Fruit fly (Drosophila melanogaster): Measurements from ENCODE around the gene CG32603.

The CG32603 gene

dm6 chrX:14214505-14215449, 30.4 kb downstream of the CG32603 start (continued):
- TF ChIP-seq Hr38 (GFP tag; optimal IDR thresholded peaks at IDR 0.05) (no peak), eg (GFP tag; IDR thresholded peaks at IDR 0.05) (peak; percentile 84), Gug (GFP tag; IDR thresholded peaks at IDR 0.05) (peak; percentile 80), dac (GFP tag; optimal IDR thresholded peaks at IDR 0.05) (peak; percentile 69), Met (GFP tag; optimal IDR thresholded peaks at IDR 0.05) (peak; percentile 15), CG6163 (GFP tag; IDR thresholded peaks at IDR 0.05) (peak; percentile 80), Eip78C (GFP tag) (peak; percentile 86), spab (GFP tag; optimal IDR thresholded peaks at IDR 0.05) (peak; percentile 65), vri (GFP tag; optimal IDR thresholded peaks at IDR 0.05) (no peak), CG31627 (GFP tag; optimal IDR thresholded peaks at IDR 0.05) (no peak), fkh (GFP tag; optimal IDR thresholded peaks at IDR 0.05) (no peak), esn (GFP tag; optimal IDR thresholded peaks at IDR 0.05) (no peak), Ets21C (GFP tag; optimal IDR thresholded peaks at IDR 0.05) (no peak), CG6792 (GFP tag; optimal IDR thresholded peaks at IDR 0.05) (peak; percentile 13), Sox14 (GFP tag; optimal IDR thresholded peaks at IDR 0.05) (peak; percentile 39), CG10631 (GFP tag; optimal IDR thresholded peaks at IDR 0.05) (peak; percentile 73), Blimp-1 (GFP tag; optimal IDR thresholded peaks at IDR 0.05) (no peak), lz (GFP tag; optimal IDR thresholded peaks at IDR 0.05) (peak; percentile 2), CG8319 (GFP tag; optimal IDR thresholded peaks at IDR 0.05) (no peak), acj6 (GFP tag; optimal IDR thresholded peaks at IDR 0.05) (peak; percentile 69), svp (GFP tag) (no peak), CG3919 (GFP tag; optimal IDR thresholded peaks at IDR 0.05) (peak; percentile 61), CG34406 (GFP tag; optimal IDR thresholded peaks at IDR 0.05) (peak; percentile 46), fd85E (GFP tag; optimal IDR thresholded peaks at IDR 0.05) (no peak), CG11902 (GFP tag; optimal IDR thresholded peaks at IDR 0.05) (no peak), dsx (GFP tag; optimal IDR thresholded peaks at IDR 0.05; ENCODE audit: poor library complexity, severe bottlenecking) (peak; percentile 72), CG3032 (tag; optimal IDR thresholded peaks at IDR 0.05) (peak; percentile 75), Smox (GFP tag; optimal IDR thresholded peaks at IDR 0.05) (no peak), CG11294 (GFP tag; IDR thresholded peaks at IDR 0.05) (peak; percentile 85), fd59A (GFP tag; optimal IDR thresholded peaks at IDR 0.05) (peak; percentile 67), Lpt (GFP tag; optimal IDR thresholded peaks at IDR 0.05) (peak; percentile 64), CG32006 (GFP tag; optimal IDR thresholded peaks at IDR 0.05) (peak; percentile 91)

- TF ChIP-seq Hr39 (GFP tag; optimal IDR thresholded peaks at IDR 0.05) (peak; percentile 25), CG6163 (GFP tag; IDR thresholded peaks at IDR 0.05) (peak; percentile 36; the same call in 1 of the 3 replicates), CG3032 (tag; optimal IDR thresholded peaks at IDR 0.05) (peak; percentile 41), CG34406 (GFP tag; optimal IDR thresholded peaks at IDR 0.05) (no peak), Ets96B (tag; optimal IDR thresholded peaks at IDR 0.05) (peak; percentile 10), spab (GFP tag; optimal IDR thresholded peaks at IDR 0.05) (no peak), CG6854 (GFP tag; optimal IDR thresholded peaks at IDR 0.05) (no peak), CG31627 (GFP tag; optimal IDR thresholded peaks at IDR 0.05) (peak; percentile 16), topi (GFP tag; optimal IDR thresholded peaks at IDR 0.05) (peak; percentile 17), fkh (GFP tag; optimal IDR thresholded peaks at IDR 0.05) (peak; percentile 42), CG32006 (GFP tag; optimal IDR thresholded peaks at IDR 0.05) (peak; percentile 38), Ets21C (GFP tag; optimal IDR thresholded peaks at IDR 0.05) (peak; percentile 6), vri (GFP tag; optimal IDR thresholded peaks at IDR 0.05) (peak; percentile 56), Smox (GFP tag; optimal IDR thresholded peaks at IDR 0.05) (peak; percentile 9), svp (GFP tag) (peak; percentile 80), Met (GFP tag; optimal IDR thresholded peaks at IDR 0.05) (peak; percentile 38), Eip78C (GFP tag) (peak; percentile 66), ss (GFP tag; optimal IDR thresholded peaks at IDR 0.05) (peak in 1 of 2 experiments; percentile 17), CG8119 (GFP tag; IDR thresholded peaks at IDR 0.05) (no peak), lz (GFP tag; optimal IDR thresholded peaks at IDR 0.05) (peak; percentile 14)
Measured at dm6 chrX:14215834-14216233, 31.5 kb downstream of the CG32603 start.

Data from whole organism, prepupa.